Worm (Caenorhabditis elegans) whole organism, midembryonic: Measurements from ENCODE around the gene F43C11.2.

ENCODE experiments used
- T22C8.4 ChIP-seq: fragments of 200-800 bp; sonication (Bioruptor generic); IDR thresholded peaks from 2 replicates; pipeline ENCODE4 v1.3.6; 2022; ENCODE audit warnings: missing genetic modification characterization, missing compliant biosample characterization
- flt-1 ChIP-seq: fragments of 200-800 bp; sonication (Bioruptor generic); IDR thresholded peaks from 2 replicates; pipeline ENCODE4 v1.3.6; 2022; ENCODE audit warnings: missing genetic modification characterization, missing compliant biosample characterization
- klf-2 ChIP-seq: fragments of 200-800 bp; sonication (Bioruptor generic); conservative IDR thresholded peaks from 2 replicates; pipeline ENCODE4 v1.3.6; 2022; ENCODE audit warnings: missing genetic modification reagents, missing genetic modification characterization, missing compliant biosample characterization
- med-1 ChIP-seq: sonication (generic microtip); optimal IDR thresholded peaks from 2 replicates; lab custom pipeline; 2017; ENCODE audit warnings: missing genetic modification characterization, mild to moderate bottlenecking, missing compliant biosample characterization, antibody characterized with exemption, missing genetic modification reagents; ENCODE audit not compliant: insufficient read depth
- tab-1 ChIP-seq: fragments of 200-800 bp; sonication (Bioruptor generic); IDR thresholded peaks from 2 replicates; pipeline ENCODE4 v1.3.6; 2022; ENCODE audit warnings: missing genetic modification characterization, missing compliant biosample characterization
- ztf-29 ChIP-seq: fragments of 200-800 bp; sonication (Bioruptor generic); IDR thresholded peaks from 2 replicates; pipeline ENCODE4 v1.3.6; 2022; ENCODE audit warnings: missing genetic modification reagents, missing genetic modification characterization, missing compliant biosample characterization

DNA sequence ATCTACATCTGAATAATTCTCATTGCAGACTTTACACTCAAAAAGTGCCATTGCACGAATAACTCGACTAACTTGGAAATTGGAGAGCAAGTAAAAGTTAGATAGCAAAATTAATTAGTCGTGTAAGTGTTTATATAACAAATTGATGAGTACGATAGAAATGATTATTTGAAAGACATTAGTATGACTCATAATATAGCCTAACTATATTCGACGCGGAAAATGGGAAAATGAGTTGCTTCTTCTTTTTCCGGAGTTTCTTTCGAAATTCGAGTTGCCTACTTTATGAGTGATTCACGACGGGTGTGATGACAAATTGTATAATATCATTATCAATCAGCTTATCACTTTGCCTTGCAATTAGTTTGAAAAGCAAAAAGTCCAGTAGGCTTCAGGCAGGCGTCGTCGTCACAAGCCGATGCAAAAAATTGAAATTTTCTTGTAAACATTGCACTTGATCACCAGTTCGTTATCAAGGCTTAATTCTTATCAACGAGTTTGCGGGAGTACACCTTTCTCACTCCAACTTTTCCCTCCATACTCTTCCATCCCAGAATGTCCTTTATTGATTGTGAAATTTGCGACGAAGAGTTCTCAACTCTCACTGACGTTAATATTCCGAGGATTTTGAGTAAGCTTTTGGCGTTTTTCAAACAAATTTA, 31.6 kb upstream of the F43C11.2 start, which contains the start of the genes ZK1240.6 and ZK1240.2:
- TF ChIP-seq med-1 (no peak), klf-2 (GFP tag; lab: Robert Waterston, UW) (no peak), flt-1 (no peak), ztf-29 (no peak), T22C8.4 (GFP tag; lab: Robert Waterston, UW) (no peak), tab-1 (no peak)
